Fruit fly (Drosophila melanogaster): ENCODE results near the gene Acbp1.

Acbp1 gene

DNA sequence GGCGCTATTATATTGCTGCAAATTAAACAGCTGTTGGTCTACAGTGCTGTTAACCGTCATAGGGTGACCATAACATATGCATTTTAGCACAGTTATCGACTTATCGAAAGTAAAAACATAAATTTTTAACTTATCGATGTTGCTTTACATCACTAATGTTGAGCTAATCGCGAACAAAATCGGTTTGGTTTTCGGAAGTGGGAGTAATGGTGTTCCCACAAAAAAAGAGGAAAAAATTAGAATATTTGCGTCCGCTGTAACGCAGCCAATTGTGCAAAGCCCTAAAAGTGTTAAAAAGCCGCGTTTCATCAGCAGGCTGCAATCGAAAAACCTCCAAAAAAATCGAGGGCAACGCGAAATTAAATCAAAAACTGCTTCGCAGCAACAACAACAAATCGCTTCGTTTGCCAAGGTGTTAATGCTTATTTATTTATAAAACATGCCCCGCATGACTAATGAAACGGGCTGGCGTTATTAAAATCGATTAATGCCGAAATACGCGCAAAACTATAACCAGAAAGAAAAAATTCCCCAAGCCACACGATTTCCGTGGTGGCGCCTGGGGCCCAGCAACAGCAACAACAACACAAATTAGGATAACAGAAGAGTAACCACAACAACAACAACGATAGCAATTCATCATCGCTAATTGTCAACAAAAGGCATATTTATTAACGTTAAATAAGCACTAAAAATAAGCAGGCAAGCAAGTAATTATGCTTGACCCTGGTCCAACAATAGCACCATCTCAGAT lies 35.2 kb downstream of the Acbp1 start, which contains the start of the genes CG12375 and CG8668 (continued):
- peak; percentile 37 for TF ChIP-seq Dp (GFP tag; optimal IDR thresholded peaks at IDR 0.05)
- no peak for TF ChIP-seq Neu2 (GFP tag; optimal IDR thresholded peaks at IDR 0.05; ENCODE audit: borderline replicate concordance)
- peak; percentile 61 for TF ChIP-seq CG6765 (GFP tag; optimal IDR thresholded peaks at IDR 0.05)
- peak; percentile 92 for TF ChIP-seq Sry-δ (GFP tag; optimal IDR thresholded peaks at IDR 0.05)
- no peak for TF ChIP-seq CG8290 (GFP tag; optimal IDR thresholded peaks at IDR 0.05)
- no peak for TF ChIP-seq CG8290 (tag; optimal IDR thresholded peaks at IDR 0.05)
- no peak for TF ChIP-seq Hr3 (GFP tag; optimal IDR thresholded peaks at IDR 0.05)
- no peak for TF ChIP-seq Hand (GFP tag; optimal IDR thresholded peaks at IDR 0.05)
- TF ChIP-seq Taf1 (GFP tag; IDR thresholded peaks at IDR 0.05): no peak
- no peak for TF ChIP-seq CG12942 (GFP tag; optimal IDR thresholded peaks at IDR 0.05)
- no peak for TF ChIP-seq tgo (GFP tag; IDR thresholded peaks at IDR 0.05)
- peak; percentile 85 for TF ChIP-seq CG34224 (GFP tag; IDR thresholded peaks at IDR 0.05; ENCODE audit: partially characterized antibody)
- TF ChIP-seq CG11504 (tag; optimal IDR thresholded peaks at IDR 0.05): no peak
- TF ChIP-seq CG4707 (GFP tag; optimal IDR thresholded peaks at IDR 0.05): no peak
- no peak for TF ChIP-seq ATbp (GFP tag; optimal IDR thresholded peaks at IDR 0.05)
- TF ChIP-seq Ptx1 (GFP tag; IDR thresholded peaks at IDR 0.05): no peak
- no peak for TF ChIP-seq CG6689 (GFP tag; IDR thresholded peaks at IDR 0.05)
- no peak for TF ChIP-seq Camta (GFP tag; optimal IDR thresholded peaks at IDR 0.05)
- TF ChIP-seq CG17912 (GFP tag; optimal IDR thresholded peaks at IDR 0.05): no peak
- no peak for TF ChIP-seq CG31365 (tag; optimal IDR thresholded peaks at IDR 0.05)
- TF ChIP-seq CG10462 (GFP tag; optimal IDR thresholded peaks at IDR 0.05): no peak
- no peak for TF ChIP-seq ERR (GFP tag; optimal IDR thresholded peaks at IDR 0.05)
- no peak for TF ChIP-seq Tbp (GFP tag; optimal IDR thresholded peaks at IDR 0.05)
- TF ChIP-seq CG3281 (GFP tag; optimal IDR thresholded peaks at IDR 0.05): peak; percentile 13
- no peak for TF ChIP-seq Usf (GFP tag; optimal IDR thresholded peaks at IDR 0.05)
- no peak for TF ChIP-seq ara (GFP tag; IDR thresholded peaks at IDR 0.05)
- peak; percentile 48 for TF ChIP-seq corto (GFP tag; optimal IDR thresholded peaks at IDR 0.05)
- no peak for TF ChIP-seq az2 (GFP tag; optimal IDR thresholded peaks at IDR 0.05)
- TF ChIP-seq CG1602 (GFP tag; optimal IDR thresholded peaks at IDR 0.05): no peak
- no peak for TF ChIP-seq CG32767 (GFP tag; IDR thresholded peaks at IDR 0.05)
- TF ChIP-seq knrl (GFP tag; IDR thresholded peaks at IDR 0.05; ENCODE audit: partially characterized antibody): peak; percentile 75
- no peak for TF ChIP-seq dmrt99B (tag; optimal IDR thresholded peaks at IDR 0.05)
- peak; percentile 83 for TF ChIP-seq stwl (tag; optimal IDR thresholded peaks at IDR 0.05)
- no peak for TF ChIP-seq pb (GFP tag; optimal IDR thresholded peaks at IDR 0.05)
- TF ChIP-seq Blimp-1 (GFP tag; optimal IDR thresholded peaks at IDR 0.05): no peak
- TF ChIP-seq CG13123 (GFP tag; optimal IDR thresholded peaks at IDR 0.05): no peak
- no peak for TF ChIP-seq shn (GFP tag; optimal IDR thresholded peaks at IDR 0.05)
- TF ChIP-seq maf-S (GFP tag; optimal IDR thresholded peaks at IDR 0.05): no peak
- no peak for TF ChIP-seq CG10321 (GFP tag; IDR thresholded peaks at IDR 0.05)
- TF ChIP-seq Hey (tag; optimal IDR thresholded peaks at IDR 0.05): no peak
- TF ChIP-seq gem (tag; optimal IDR thresholded peaks at IDR 0.05): no peak
- TF ChIP-seq CG2199 (GFP tag; IDR thresholded peaks at IDR 0.05): no peak
- TF ChIP-seq br (optimal IDR thresholded peaks at IDR 0.05): no peak
- TF ChIP-seq CG4282 (GFP tag; optimal IDR thresholded peaks at IDR 0.05): no peak
- TF ChIP-seq CG7357 (GFP tag; IDR thresholded peaks at IDR 0.05): no peak
- TF ChIP-seq CG1832 (GFP tag; optimal IDR thresholded peaks at IDR 0.05): no peak
- TF ChIP-seq CG13894 (tag; optimal IDR thresholded peaks at IDR 0.05): no peak
- TF ChIP-seq tin (GFP tag; optimal IDR thresholded peaks at IDR 0.05): no peak
- peak; percentile 40 for TF ChIP-seq CG14710 (tag; optimal IDR thresholded peaks at IDR 0.05)
- TF ChIP-seq NC2α (GFP tag; optimal IDR thresholded peaks at IDR 0.05): no peak
- no peak for TF ChIP-seq Dfd (GFP tag; optimal IDR thresholded peaks at IDR 0.05)

All from whole organism, embryonic.